Fruit fly (Drosophila melanogaster) whole organism, adult: Measurements from ENCODE around the gene CG13047.

Source experiments
- CG12768 ChIP-seq: fragments of 200-800 bp; sonication (Bioruptor generic); optimal IDR thresholded peaks from 2 replicates; lab custom pipeline; 2017; ENCODE audit warnings: missing biosample characterization, missing genetic modification characterization, mild to moderate bottlenecking, moderate library complexity, missing genetic modification reagents
- CG1620 ChIP-seq: fragments of 200-800 bp; sonication (Bioruptor generic); optimal IDR thresholded peaks from 2 replicates; lab custom pipeline; 2016; ENCODE audit warnings: missing biosample characterization, missing genetic modification characterization
- CG5204 ChIP-seq: fragments of 200-800 bp; sonication (Bioruptor generic); optimal IDR thresholded peaks from 2 replicates; lab custom pipeline; 2016; ENCODE audit warnings: missing biosample characterization, missing genetic modification characterization
- CG7045 ChIP-seq: fragments of 200-800 bp; sonication (Bioruptor generic); optimal IDR thresholded peaks from 2 replicates; lab custom pipeline; 2017; ENCODE audit warnings: missing biosample characterization, mild to moderate bottlenecking, missing genetic modification characterization
- Hr96 ChIP-seq: fragments of 200-800 bp; sonication (Bioruptor generic); optimal IDR thresholded peaks from 2 replicates; lab custom pipeline; 2016; ENCODE audit warnings: missing biosample characterization, missing genetic modification characterization
- Mnt ChIP-seq: fragments of 200-800 bp; sonication (Bioruptor generic); optimal IDR thresholded peaks from 2 replicates; lab custom pipeline; 2016; ENCODE audit warnings: missing biosample characterization, mild to moderate bottlenecking, missing genetic modification characterization
- cic ChIP-seq: fragments of 200-800 bp; sonication (Bioruptor generic); optimal IDR thresholded peaks from 2 replicates; lab custom pipeline; 2017; ENCODE audit warnings: missing biosample characterization, mild to moderate bottlenecking, missing genetic modification characterization, moderate library complexity
- cnc ChIP-seq, 2 experiments: fragments of >200 bp; optimal IDR thresholded peaks; 2 replicates each; lab custom pipeline; 2017
- kay ChIP-seq: fragments of 200-800 bp; sonication (Bioruptor generic); peaks from one replicate; lab custom pipeline; 2016; ENCODE audit warnings: missing biosample characterization, missing genetic modification characterization, borderline replicate concordance
- ovo ChIP-seq: fragments of 200-800 bp; sonication (Bioruptor generic); optimal IDR thresholded peaks from 2 replicates; lab custom pipeline; 2016; ENCODE audit warnings: missing biosample characterization, missing genetic modification characterization
- pad ChIP-seq: fragments of 200-800 bp; sonication (Bioruptor generic); optimal IDR thresholded peaks from 3 replicates; lab custom pipeline; 2017; ENCODE audit warnings: missing biosample characterization, missing genetic modification characterization, mild to moderate bottlenecking, moderate library complexity, missing genetic modification reagents
- tj ChIP-seq: fragments of 200-800 bp; sonication (Bioruptor generic); optimal IDR thresholded peaks from 3 replicates; lab custom pipeline; 2017; ENCODE audit warnings: missing biosample characterization, mild to moderate bottlenecking, missing genetic modification characterization, moderate library complexity
- toe ChIP-seq: fragments of 200-800 bp; sonication (Bioruptor generic); optimal IDR thresholded peaks from 2 replicates; lab custom pipeline; 2016; ENCODE audit warnings: missing biosample characterization, missing genetic modification characterization

DNA sequence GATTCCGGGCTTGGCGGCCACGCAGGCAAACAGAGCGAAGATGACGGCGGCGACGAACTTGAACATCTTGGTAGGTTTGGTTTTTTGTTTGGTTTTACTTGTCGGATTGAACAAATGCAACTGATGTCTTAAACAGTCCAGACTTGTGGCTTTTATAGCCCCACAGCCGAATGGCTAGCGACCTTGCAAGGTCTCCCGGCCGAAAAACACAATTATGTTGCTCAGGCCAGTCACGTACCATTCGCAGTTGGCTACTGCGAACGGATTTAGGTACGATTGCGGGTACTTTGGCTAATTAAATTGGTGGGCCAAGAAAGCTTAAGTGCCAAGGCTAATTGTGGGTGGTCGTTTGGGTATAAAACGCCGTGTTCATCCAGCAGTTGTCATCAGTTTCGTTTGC lies 20.2 kb downstream of the CG13047 start, which contains the start of the genes CG13051 and CG13069:
- TF ChIP-seq CG12768 (GFP tag; lab: Kevin White, UChicago) (no peak), kay (no peak), CG5204 (no peak), cic (GFP tag; lab: Kevin White, UChicago) (no peak), pad (no peak), CG1620 (GFP tag; lab: Kevin White, UChicago) (no peak), toe (GFP tag; lab: Kevin White, UChicago) (no peak), cnc (optimal IDR thresholded peaks at IDR 0.05; lab: Kevin White, UChicago) (no peak), Hr96 (GFP tag; lab: Kevin White, UChicago) (no peak), tj (GFP tag; lab: Kevin White, UChicago) (no peak), ovo (GFP tag; lab: Kevin White, UChicago) (no peak), CG7045 (no peak), Mnt (GFP tag; lab: Kevin White, UChicago) (no peak)
